Fruit fly (Drosophila melanogaster): ENCODE results near the gene CG17991.

The CG17991 gene

DNA sequence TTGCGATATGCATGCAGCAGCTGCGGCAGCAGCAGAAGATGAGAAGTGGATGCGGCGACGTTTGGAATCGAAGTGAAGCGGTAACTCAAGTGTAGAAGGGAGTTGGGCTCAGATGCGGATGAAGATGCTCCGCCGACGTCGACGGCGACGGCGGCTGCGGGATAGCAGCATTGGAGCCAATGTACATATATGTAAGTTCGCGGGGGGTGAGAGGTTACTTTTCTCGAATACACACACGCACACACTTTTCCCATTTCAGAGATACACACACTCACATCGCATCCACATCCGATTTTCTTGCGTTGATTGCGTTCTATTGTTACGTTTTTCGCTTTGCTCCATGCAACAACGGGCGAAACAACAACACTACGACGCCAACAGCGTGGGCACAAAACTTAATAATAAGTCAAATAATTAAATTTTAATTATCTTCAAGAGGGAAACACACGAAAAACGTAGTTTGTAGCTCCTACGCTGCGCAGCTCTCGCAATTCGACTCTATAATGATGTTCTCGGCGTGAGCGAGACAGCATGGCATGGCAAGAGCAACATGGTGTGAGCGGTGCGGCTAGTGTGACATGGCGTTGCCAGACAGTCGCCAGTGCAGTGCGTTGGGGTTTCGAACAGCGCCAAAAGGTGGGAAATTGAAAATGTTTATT lies 3.8 kb downstream of the CG17991 start, which contains the start of gene CG18766 (continued):
- no peak for TF ChIP-seq Elba2 (GFP tag; optimal IDR thresholded peaks at IDR 0.05)
- no peak for TF ChIP-seq mirr (GFP tag; optimal IDR thresholded peaks at IDR 0.05)
- TF ChIP-seq unpg (GFP tag; optimal IDR thresholded peaks at IDR 0.05), result peak; percentile 8
- no peak for TF ChIP-seq Mrtf (GFP tag; IDR thresholded peaks at IDR 0.05)
- no peak for TF ChIP-seq CG14860 (GFP tag; IDR thresholded peaks at IDR 0.05; ENCODE audit: partially characterized antibody)
- TF ChIP-seq CG30403 (GFP tag; optimal IDR thresholded peaks at IDR 0.05), result peak; percentile 19
- no peak for TF ChIP-seq CG33213 (GFP tag; optimal IDR thresholded peaks at IDR 0.05)
- 0 out of 3 replicates have a peak, but pooled peaks have one; percentile 44 for TF ChIP-seq sr (GFP tag; IDR thresholded peaks at IDR 0.05)
- TF ChIP-seq seq (GFP tag; IDR thresholded peaks at IDR 0.05), result no peak
- TF ChIP-seq Tbp (GFP tag; optimal IDR thresholded peaks at IDR 0.05), result no peak
- no peak for TF ChIP-seq CG14965 (GFP tag; optimal IDR thresholded peaks at IDR 0.05; ENCODE audit: borderline replicate concordance)
- peak; percentile 77 for TF ChIP-seq Myb (GFP tag; optimal IDR thresholded peaks at IDR 0.05)
- TF ChIP-seq kah (GFP tag; optimal IDR thresholded peaks at IDR 0.05), result peak; percentile 42
- no peak for TF ChIP-seq CG3407 (GFP tag; optimal IDR thresholded peaks at IDR 0.05)
- no peak for TF ChIP-seq CG4360 (GFP tag; IDR thresholded peaks at IDR 0.05)
- no peak for TF ChIP-seq sens-2 (GFP tag; IDR thresholded peaks at IDR 0.05)
- no peak for TF ChIP-seq MTF-1 (GFP tag; optimal IDR thresholded peaks at IDR 0.05; ENCODE audit: borderline replicate concordance)
- peak; percentile 4 for TF ChIP-seq CG18599 (GFP tag; optimal IDR thresholded peaks at IDR 0.05)
- TF ChIP-seq vnd (GFP tag; IDR thresholded peaks at IDR 0.05; ENCODE audit: partially characterized antibody), result no peak
- no peak for TF ChIP-seq Dek (tag; optimal IDR thresholded peaks at IDR 0.05)
- TF ChIP-seq Fer3 (tag; optimal IDR thresholded peaks at IDR 0.05), result no peak
- TF ChIP-seq CG34376 (GFP tag; optimal IDR thresholded peaks at IDR 0.05), result peak; percentile 10
- TF ChIP-seq wor (GFP tag; IDR thresholded peaks at IDR 0.05), result no peak
- TF ChIP-seq insv (GFP tag; optimal IDR thresholded peaks at IDR 0.05), result no peak
- peak; percentile 23 for TF ChIP-seq CoRest (tag; optimal IDR thresholded peaks at IDR 0.05)
- no peak for TF ChIP-seq Eip74EF (GFP tag; optimal IDR thresholded peaks at IDR 0.05)
- peak; percentile 16 for TF ChIP-seq CG15696 (tag; optimal IDR thresholded peaks at IDR 0.05)
- TF ChIP-seq zfh2 (GFP tag; optimal IDR thresholded peaks at IDR 0.05), result no peak
- peak; percentile 5 for TF ChIP-seq gsb-n (tag; optimal IDR thresholded peaks at IDR 0.05)
- TF ChIP-seq Ets65A (GFP tag), result peak; percentile 41
- peak; percentile 14 for TF ChIP-seq CG8924 (tag; optimal IDR thresholded peaks at IDR 0.05)
- TF ChIP-seq tgo (GFP tag; IDR thresholded peaks at IDR 0.05), result no peak
- peak; percentile 73 for TF ChIP-seq dm (GFP tag; optimal IDR thresholded peaks at IDR 0.05)
- peak; percentile 99 for TF ChIP-seq sug (tag; optimal IDR thresholded peaks at IDR 0.05)
- TF ChIP-seq B-H1 (GFP tag; IDR thresholded peaks at IDR 0.05), result no peak
- no peak; the same call in 1 of the 2 replicates for TF ChIP-seq CG32532 (GFP tag; IDR thresholded peaks at IDR 0.05)
- no peak for TF ChIP-seq Hr3 (GFP tag; optimal IDR thresholded peaks at IDR 0.05)
- TF ChIP-seq CG4820 (GFP tag; optimal IDR thresholded peaks at IDR 0.05), result peak; percentile 4
- TF ChIP-seq caup (GFP tag; optimal IDR thresholded peaks at IDR 0.05; ENCODE audit: severe bottlenecking), result no peak
- peak; percentile 71; the same call in 1 of the 2 replicates for TF ChIP-seq CG42726 (GFP tag; IDR thresholded peaks at IDR 0.05; ENCODE audit: partially characterized antibody)
- TF ChIP-seq Bteb2 (GFP tag; optimal IDR thresholded peaks at IDR 0.05), result no peak
- no peak for TF ChIP-seq tin (GFP tag; optimal IDR thresholded peaks at IDR 0.05)
- no peak for TF ChIP-seq ttk (GFP tag; IDR thresholded peaks at IDR 0.05)
- TF ChIP-seq CG8944 (GFP tag; optimal IDR thresholded peaks at IDR 0.05), result peak; percentile 2
- TF ChIP-seq schlank (tag; optimal IDR thresholded peaks at IDR 0.05), result no peak
- TF ChIP-seq CG2678 (tag; optimal IDR thresholded peaks at IDR 0.05), result no peak
- no peak for TF ChIP-seq shn (GFP tag; optimal IDR thresholded peaks at IDR 0.05)
- peak; percentile 39 for TF ChIP-seq Neu2 (GFP tag; optimal IDR thresholded peaks at IDR 0.05; ENCODE audit: borderline replicate concordance)
- no peak for TF ChIP-seq toy (GFP tag; IDR thresholded peaks at IDR 0.05)
- no peak for TF ChIP-seq CG13775 (GFP tag; optimal IDR thresholded peaks at IDR 0.05)
